Worm (Caenorhabditis elegans): ENCODE measurements around the gene kvs-3.
A peak's percentile ranks its signal among the peaks of the same experiment; 100 is the strongest.

Gene kvs-3

DNA sequence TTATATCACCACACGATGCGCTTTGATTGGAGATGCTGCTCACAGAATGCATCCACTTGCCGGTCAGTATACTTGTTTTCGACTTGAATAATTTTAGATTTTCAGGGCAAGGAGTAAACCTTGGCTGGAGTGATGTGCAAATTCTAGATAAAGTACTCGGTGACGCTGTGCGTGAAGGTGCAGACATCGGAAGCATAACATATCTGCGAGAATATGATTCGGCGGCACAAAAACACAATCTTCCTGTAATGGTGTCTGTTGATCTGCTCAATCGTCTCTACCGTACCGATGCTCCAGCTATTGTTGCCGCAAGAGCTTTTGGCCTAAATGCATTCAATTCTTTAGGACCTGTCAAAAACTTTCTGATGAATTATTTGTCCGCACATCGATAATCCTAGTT is 20.3 kb downstream of the kvs-3 start (continued):
- no peak for TF ChIP-seq skn-1 (tag; optimal IDR thresholded peaks at IDR 0.05)
- no peak for TF ChIP-seq lin-13 (GFP tag; optimal IDR thresholded peaks at IDR 0.05)
- TF ChIP-seq mdt-29 (GFP tag; IDR thresholded peaks at IDR 0.05), result no peak
- TF ChIP-seq pha-4 (GFP tag; IDR thresholded peaks at IDR 0.05), result no peak
- TF ChIP-seq pha-4 (tag; optimal IDR thresholded peaks at IDR 0.05), result no peak
- no peak for TF ChIP-seq Y48G9A.11 (GFP tag; IDR thresholded peaks at IDR 0.05)
- no peak for TF ChIP-seq ztf-11 (tag; optimal IDR thresholded peaks at IDR 0.05)
- no peak for TF ChIP-seq dpl-1 (GFP tag; optimal IDR thresholded peaks at IDR 0.05)
- no peak for TF ChIP-seq F37D6.2 (tag; optimal IDR thresholded peaks at IDR 0.05)
- no peak for TF ChIP-seq fos-1 (tag; optimal IDR thresholded peaks at IDR 0.05)
- TF ChIP-seq hmg-1.1 (GFP tag; IDR thresholded peaks at IDR 0.05), result no peak
- no peak for TF ChIP-seq nhr-111 (GFP tag; optimal IDR thresholded peaks at IDR 0.05)
- TF ChIP-seq pqm-1 (tag; optimal IDR thresholded peaks at IDR 0.05), result no peak
- TF ChIP-seq nhr-28 (tag; optimal IDR thresholded peaks at IDR 0.05), result no peak
- peak; percentile 86 for TF ChIP-seq T26A8.4 (GFP tag; IDR thresholded peaks at IDR 0.05)
- TF ChIP-seq spr-1 (tag; optimal IDR thresholded peaks at IDR 0.05), result no peak
- no peak for TF ChIP-seq ceh-44 (GFP tag; IDR thresholded peaks at IDR 0.05)
- no peak for TF ChIP-seq set-16 (GFP tag; IDR thresholded peaks at IDR 0.05)
- no peak for TF ChIP-seq lin-39 (tag; optimal IDR thresholded peaks at IDR 0.05)
- TF ChIP-seq spr-3 (GFP tag; optimal IDR thresholded peaks at IDR 0.05), result no peak
- TF ChIP-seq vab-7 (GFP tag; IDR thresholded peaks at IDR 0.05), result no peak
- no peak for TF ChIP-seq lir-3 (tag; optimal IDR thresholded peaks at IDR 0.05)
- TF ChIP-seq duxl-1 (tag; optimal IDR thresholded peaks at IDR 0.05; ENCODE audit: poor library complexity), result peak; percentile 71
- no peak for TF ChIP-seq F44E2.7 (GFP tag; IDR thresholded peaks at IDR 0.05)

DNA sequence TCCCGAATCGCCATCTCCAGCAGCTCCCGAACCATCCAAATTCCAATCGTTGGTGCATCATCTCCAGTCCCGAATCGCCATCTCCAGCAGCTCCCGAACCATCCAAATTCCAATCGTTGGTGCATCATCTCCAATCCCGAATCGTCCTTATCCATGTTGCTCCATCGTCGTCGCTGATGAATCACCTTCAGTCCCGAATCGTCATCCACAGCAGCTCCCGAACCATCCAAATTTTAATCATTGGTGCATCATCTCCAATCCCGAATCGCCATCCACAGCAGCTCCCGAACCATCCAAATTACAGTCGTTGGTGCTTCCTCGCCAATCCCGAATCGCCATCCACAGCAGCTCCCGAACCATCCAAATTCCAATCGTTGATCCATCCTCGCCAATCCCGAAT is 21.2 kb downstream of the kvs-3 start:
- TF ChIP-seq zip-11 (GFP tag; IDR thresholded peaks at IDR 0.05) (0 out of 2 replicates have a peak, but pooled peaks have one; percentile 47), egl-43 (GFP tag; IDR thresholded peaks at IDR 0.05) (peak; percentile 81), zfp-3 (GFP tag; conservative IDR thresholded peaks at IDR 0.05) (peak; percentile 69; the same call in 1 of the 2 replicates), madf-5 (GFP tag; IDR thresholded peaks at IDR 0.05) (0 out of 4 replicates have a peak, but pooled peaks of 1 of the 2 experiments have one; percentile 55), lin-38 (GFP tag; IDR thresholded peaks at IDR 0.05) (peak; percentile 42; the same call in 1 of the 2 replicates), F26F4.8 (GFP tag; conservative IDR thresholded peaks at IDR 0.05) (0 out of 2 replicates have a peak, but pooled peaks have one; percentile 8), mxl-2 (GFP tag; conservative IDR thresholded peaks at IDR 0.05) (peak; percentile 30; the same call in 1 of the 2 replicates), T26A8.4 (GFP tag; IDR thresholded peaks at IDR 0.05) (peak; percentile 65), mdt-29 (GFP tag; IDR thresholded peaks at IDR 0.05) (0 out of 2 replicates have a peak, but pooled peaks have one; percentile 37)

DNA sequence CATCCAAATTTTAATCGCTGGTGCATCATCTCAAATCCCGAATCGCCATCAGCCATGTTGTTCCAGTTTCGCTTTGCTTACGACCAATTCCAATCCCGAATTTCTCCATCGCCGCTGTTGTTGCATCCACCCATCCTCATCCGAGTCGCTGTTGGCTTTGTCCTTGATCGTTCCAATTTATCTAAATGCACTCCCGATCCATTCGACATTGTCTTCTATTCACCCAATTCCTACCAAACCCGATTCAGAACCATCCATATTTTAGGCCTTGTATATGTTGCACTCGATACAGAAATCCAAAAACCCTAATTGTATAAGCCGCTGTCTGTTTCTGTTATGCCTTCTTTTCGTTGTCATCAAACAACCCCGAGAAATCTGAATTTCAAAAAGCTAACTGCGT is 22.2 kb downstream of the kvs-3 start:
- TF ChIP-seq ZK546.5 (tag; optimal IDR thresholded peaks at IDR 0.05) (no peak), pha-4 (GFP tag; IDR thresholded peaks at IDR 0.05) (peak; percentile 90), pha-4 (tag; optimal IDR thresholded peaks at IDR 0.05) (no peak), egl-27 (tag; optimal IDR thresholded peaks at IDR 0.05) (no peak), hlh-30 (tag; optimal IDR thresholded peaks at IDR 0.05; ENCODE audit: insufficient read depth) (no peak), mdt-29 (GFP tag; IDR thresholded peaks at IDR 0.05) (peak; percentile 71), ceh-28 (tag; optimal IDR thresholded peaks at IDR 0.05) (no peak), daf-19 (GFP tag; conservative IDR thresholded peaks at IDR 0.05) (peak; percentile 89), nhr-6 (tag; optimal IDR thresholded peaks at IDR 0.05) (no peak), dve-1 (tag; optimal IDR thresholded peaks at IDR 0.05; ENCODE audit: insufficient read depth) (no peak), zip-2 (tag; optimal IDR thresholded peaks at IDR 0.05) (no peak), dpl-1 (GFP tag; optimal IDR thresholded peaks at IDR 0.05) (no peak), lsy-2 (tag; optimal IDR thresholded peaks at IDR 0.05) (no peak), dmd-8 (GFP tag; IDR thresholded peaks at IDR 0.05) (0 out of 2 replicates have a peak, but pooled peaks have one; percentile 18), jun-1 (tag; optimal IDR thresholded peaks at IDR 0.05) (no peak), Y5F2A.4 (GFP tag; optimal IDR thresholded peaks at IDR 0.05) (peak; percentile 13), unc-130 (GFP tag; optimal IDR thresholded peaks at IDR 0.05) (no peak), D1046.2 (GFP tag; IDR thresholded peaks at IDR 0.05) (peak; percentile 64; the same call in 1 of the 2 replicates), fkh-10 (GFP tag; optimal IDR thresholded peaks at IDR 0.05) (no peak), spr-3 (GFP tag; optimal IDR thresholded peaks at IDR 0.05) (no peak), nhr-41 (GFP tag; IDR thresholded peaks at IDR 0.05) (peak; percentile 14; the same call in 1 of the 2 replicates), nhr-76 (tag; optimal IDR thresholded peaks at IDR 0.05) (no peak), daf-12 (tag; optimal IDR thresholded peaks at IDR 0.05) (no peak)

Data from whole organism, L4 larva.